Fruit fly (Drosophila melanogaster) whole organism, embryonic: ENCODE measurements around the gene Bgb.

Experiments
- Abd-B ChIP-seq: fragments of 200-800 bp; sonication (Bioruptor generic); optimal IDR thresholded peaks from 2 replicates; lab custom pipeline; 2018; ENCODE audit warnings: missing biosample characterization, mild to moderate bottlenecking, missing genetic modification characterization, moderate library complexity
- CG11093 ChIP-seq: fragments of 200-800 bp; sonication (Bioruptor generic); IDR thresholded peaks from 3 replicates; pipeline ENCODE4 v1.3.6; 2022; ENCODE audit warnings: missing biosample characterization, missing genetic modification characterization
- CG11398 ChIP-seq: fragments of 200-800 bp; sonication (Bioruptor generic); optimal IDR thresholded peaks from 2 replicates; lab custom pipeline; 2016; ENCODE audit warnings: missing biosample characterization, missing genetic modification characterization
- CG14441 ChIP-seq: fragments of 200-800 bp; sonication (Bioruptor generic); IDR thresholded peaks from 2 replicates; pipeline ENCODE4 v1.3.6; 2022; ENCODE audit warnings: missing biosample characterization, missing genetic modification characterization
- CG15514 ChIP-seq: fragments of 200-800 bp; sonication (Bioruptor generic); optimal IDR thresholded peaks from 3 replicates; lab custom pipeline; 2017; ENCODE audit warnings: missing biosample characterization, missing genetic modification characterization, mild to moderate bottlenecking, moderate library complexity, missing genetic modification reagents
- CG15601 ChIP-seq: fragments of 200-800 bp; sonication (Bioruptor generic); optimal IDR thresholded peaks from 3 replicates; lab custom pipeline; 2019; ENCODE audit warnings: missing biosample characterization, mild to moderate bottlenecking, missing genetic modification characterization, moderate library complexity
- CG18599 ChIP-seq: fragments of 200-800 bp; sonication (Bioruptor generic); optimal IDR thresholded peaks from 3 replicates; lab custom pipeline; 2017; ENCODE audit warnings: missing biosample characterization, missing genetic modification characterization, mild to moderate bottlenecking, moderate library complexity, missing genetic modification reagents
- CG9932 ChIP-seq: fragments of 200-800 bp; sonication (Bioruptor generic); IDR thresholded peaks from 2 replicates; pipeline ENCODE4 v1.3.6; 2022; ENCODE audit warnings: missing biosample characterization, missing genetic modification characterization
- CHES-1-like ChIP-seq: fragments of 200-800 bp; sonication (Bioruptor generic); optimal IDR thresholded peaks from 2 replicates; lab custom pipeline; 2016; ENCODE audit warnings: missing biosample characterization, missing genetic modification characterization
- D19A ChIP-seq: fragments of 200-800 bp; optimal IDR thresholded peaks from 3 replicates; lab custom pipeline; 2019; ENCODE audit warnings: missing biosample characterization, mild to moderate bottlenecking, missing genetic modification characterization, moderate library complexity
- D19B ChIP-seq: fragments of 200-800 bp; sonication (Bioruptor generic); optimal IDR thresholded peaks from 2 replicates; lab custom pipeline; 2017; ENCODE audit warnings: missing biosample characterization, mild to moderate bottlenecking, missing genetic modification characterization
- Drgx ChIP-seq: fragments of 200-800 bp; sonication (Bioruptor generic); IDR thresholded peaks from 2 replicates; pipeline ENCODE4 v1.3.6; 2022; ENCODE audit warnings: missing biosample characterization, missing genetic modification characterization
- Gsc ChIP-seq: fragments of 200-800 bp; sonication (Bioruptor generic); IDR thresholded peaks from 2 replicates; pipeline ENCODE4 v1.3.6; 2022; ENCODE audit warnings: missing biosample characterization, missing genetic modification characterization
- H15 ChIP-seq: fragments of 200-800 bp; sonication (Bioruptor generic); IDR thresholded peaks from 3 replicates; pipeline ENCODE4 v1.3.6; 2022; ENCODE audit warnings: missing biosample characterization, missing genetic modification characterization
- Lpt ChIP-seq: fragments of >200 bp; optimal IDR thresholded peaks from 2 replicates; lab custom pipeline; 2018; ENCODE audit warnings: missing biosample characterization, missing genetic modification characterization
- Oli ChIP-seq: fragments of 200-800 bp; sonication (Bioruptor generic); optimal IDR thresholded peaks from 2 replicates; lab custom pipeline; 2018; ENCODE audit warnings: missing biosample characterization, mild to moderate bottlenecking, missing genetic modification characterization, moderate library complexity
- Rfx ChIP-seq: fragments of 200-800 bp; sonication (Bioruptor generic); IDR thresholded peaks from 2 replicates; pipeline ENCODE4 v1.3.6; 2022; ENCODE audit warnings: missing biosample characterization, missing genetic modification characterization
- abd-A ChIP-seq: fragments of 200-800 bp; sonication (Bioruptor generic); optimal IDR thresholded peaks from 3 replicates; lab custom pipeline; 2019; ENCODE audit warnings: missing biosample characterization, mild to moderate bottlenecking, missing genetic modification characterization, moderate library complexity
- bsh ChIP-seq, 2 experiments: fragments of 200-800 bp; sonication (Bioruptor generic); optimal IDR thresholded peaks; 2 replicates each; lab custom pipeline; 2017 to 2018; ENCODE audit warnings: mild to moderate bottlenecking in 2 of 2, missing biosample characterization in 2 of 2, missing genetic modification characterization in 2 of 2, moderate library complexity in 1 of 2
- cg ChIP-seq: fragments of 200-800 bp; sonication (Bioruptor generic); optimal IDR thresholded peaks from 3 replicates; lab custom pipeline; 2019; ENCODE audit warnings: missing biosample characterization, mild to moderate bottlenecking, missing genetic modification characterization, moderate library complexity
- chm ChIP-seq: fragments of 200-800 bp; sonication (Bioruptor generic); IDR thresholded peaks from 2 replicates; pipeline ENCODE4 v1.3.6; 2022; ENCODE audit warnings: missing biosample characterization, missing genetic modification characterization
- corto ChIP-seq: fragments of 200-800 bp; sonication (Bioruptor generic); optimal IDR thresholded peaks from 2 replicates; lab custom pipeline; 2016; ENCODE audit warnings: missing biosample characterization, mild to moderate bottlenecking, missing genetic modification characterization, moderate library complexity
- cwo ChIP-seq: fragments of 200-800 bp; sonication (Bioruptor generic); optimal IDR thresholded peaks from 3 replicates; lab custom pipeline; 2017; ENCODE audit warnings: missing biosample characterization, missing genetic modification characterization, mild to moderate bottlenecking, moderate library complexity, missing genetic modification reagents
- disco-r ChIP-seq: fragments of 200-800 bp; sonication (Bioruptor generic); optimal IDR thresholded peaks from 2 replicates; lab custom pipeline; 2016; ENCODE audit warnings: missing biosample characterization, missing genetic modification characterization
- grn ChIP-seq: fragments of 200-800 bp; sonication (Bioruptor generic); optimal IDR thresholded peaks from 3 replicates; lab custom pipeline; 2017; ENCODE audit warnings: missing biosample characterization, missing genetic modification characterization
- hkb ChIP-seq, 2 experiments: fragments of 200-800 bp in 1 of 2; fragments of >200 bp in 1 of 2; sonication (Bioruptor generic) in 1 of 2; IDR thresholded peaks in 1 of 2; optimal IDR thresholded peaks in 1 of 2; 2 replicates each; pipeline versions ENCODE4 v1.3.6 to Lab custom; 2017 to 2022; ENCODE audit warnings: missing biosample characterization in 1 of 2, missing genetic modification characterization in 1 of 2
- nom ChIP-seq: fragments of 200-800 bp; sonication (Bioruptor generic); optimal IDR thresholded peaks from 2 replicates; lab custom pipeline; 2017; ENCODE audit warnings: missing biosample characterization, missing genetic modification characterization, mild to moderate bottlenecking, moderate library complexity, missing genetic modification reagents
- otp ChIP-seq: fragments of 200-800 bp; sonication (Bioruptor generic); IDR thresholded peaks from 3 replicates; pipeline ENCODE4, ENCODE4 v1.3.6; 2022; ENCODE audit warnings: missing biosample characterization, missing genetic modification characterization
- pan ChIP-seq, 4 experiments: fragments of >200 bp in 3 of 4; fragments of 200-800 bp in 1 of 4; sonication (Bioruptor generic) in 1 of 4; optimal IDR thresholded peaks in 3 of 4; IDR thresholded peaks in 1 of 4; 2 replicates each; pipeline versions ENCODE4 v1.3.6 to Lab custom; 2017 to 2022; ENCODE audit warnings: missing biosample characterization in 2 of 4, missing genetic modification characterization in 2 of 4, mixed read lengths in 1 of 4
- sd ChIP-seq: fragments of 200-800 bp; sonication (Bioruptor generic); optimal IDR thresholded peaks from 3 replicates; lab custom pipeline; 2018; ENCODE audit warnings: missing biosample characterization, mild to moderate bottlenecking, missing genetic modification characterization, moderate library complexity
- sisA ChIP-seq: fragments of 200-800 bp; sonication (Bioruptor generic); IDR thresholded peaks from 2 replicates; pipeline ENCODE4 v1.3.6; 2022; ENCODE audit warnings: missing biosample characterization, missing genetic modification characterization
- slbo ChIP-seq: fragments of 200-800 bp; sonication (Bioruptor generic); IDR thresholded peaks from 2 replicates; pipeline ENCODE4 v1.3.6; 2022; ENCODE audit warnings: missing biosample characterization, missing genetic modification characterization
- sob ChIP-seq: fragments of 200-800 bp; sonication (Bioruptor generic); IDR thresholded peaks from 2 replicates; pipeline ENCODE4 v1.3.6; 2022; ENCODE audit warnings: missing biosample characterization, missing genetic modification characterization
- ssp ChIP-seq: fragments of 200-800 bp; sonication (Bioruptor generic); IDR thresholded peaks from 2 replicates; pipeline ENCODE4 v1.3.6; 2022; ENCODE audit warnings: missing biosample characterization, missing genetic modification characterization
- stc ChIP-seq: fragments of 200-800 bp; sonication (Bioruptor generic); IDR thresholded peaks from 2 replicates; pipeline ENCODE4 v1.3.6; 2022; ENCODE audit warnings: missing biosample characterization, missing genetic modification characterization
- ttk ChIP-seq: fragments of 200-800 bp; sonication (Bioruptor generic); IDR thresholded peaks from 2 replicates; pipeline ENCODE4 v2.1.2; 2022; ENCODE audit warnings: missing biosample characterization, missing genetic modification characterization
- wdn ChIP-seq: fragments of 200-800 bp; sonication (Bioruptor generic); IDR thresholded peaks from 2 replicates; pipeline ENCODE4 v1.3.6; 2022; ENCODE audit warnings: missing biosample characterization, missing genetic modification characterization

Gene Bgb

dm6 chr3L:1676222-1676621 is 36.7 kb downstream of the Bgb start (continued):
- TF ChIP-seq D19B (no peak), grn (GFP tag; lab: Kevin White, UChicago) (peak; percentile 46), CG15514 (GFP tag; lab: Kevin White, UChicago) (no peak), abd-A (tag; lab: Kevin White, UChicago) (peak; percentile 79), sd (tag; lab: Kevin White, UChicago) (peak; percentile 50), CG11093 (no peak), CG14441 (GFP tag; lab: Robert Waterston, UW) (no peak), Abd-B (no peak), chm (GFP tag; lab: Robert Waterston, UW) (no peak), CG11398 (no peak)

- peak; percentile 32 for TF ChIP-seq cwo (GFP tag; lab: Kevin White, UChicago)
- TF ChIP-seq cg (GFP tag; lab: Kevin White, UChicago), result no peak
- no peak for TF ChIP-seq Oli
- no peak for TF ChIP-seq CG15601 (tag; lab: Kevin White, UChicago)
- TF ChIP-seq bsh (GFP tag; optimal IDR thresholded peaks at IDR 0.05; lab: Kevin White, UChicago), result peak in 1 of 2 experiments; percentile 14
Measured at dm6 chr3L:1679394-1679793, 39.9 kb downstream of the Bgb start.

dm6 chr3L:1683091-1683490 is 43.6 kb downstream of the Bgb start:
- TF ChIP-seq nom (GFP tag; lab: Kevin White, UChicago) (peak; percentile 41), sob (GFP tag; lab: Robert Waterston, UW) (peak; percentile 24; the same call in 1 of the 2 replicates), sisA (GFP tag; lab: Robert Waterston, UW) (peak; percentile 46), pan (optimal IDR thresholded peaks at IDR 0.05; lab: Kevin White, UChicago) (no peak), pan (GFP tag; optimal IDR thresholded peaks at IDR 0.05 in 1 of 2, IDR thresholded peaks at IDR 0.05 in 1 of 2) (peak in 1 of 2 experiments; percentile 27), Rfx (GFP tag; lab: Robert Waterston, UW) (peak; percentile 16; the same call in 1 of the 2 replicates), wdn (GFP tag; lab: Robert Waterston, UW) (no peak), H15 (0 out of 3 replicates have a peak, but pooled peaks have one; percentile 26), Drgx (peak; percentile 52), corto (GFP tag; lab: Kevin White, UChicago) (peak; percentile 18), otp (no peak), CG18599 (peak; percentile 11), slbo (GFP tag; lab: Robert Waterston, UW) (peak; percentile 36; the same call in 1 of the 2 replicates), ttk (GFP tag; lab: Robert Waterston, UW) (peak; percentile 21; the same call in 1 of the 2 replicates), Lpt (GFP tag; lab: Kevin White, UChicago) (no peak), hkb (optimal IDR thresholded peaks at IDR 0.05; lab: Kevin White, UChicago) (no peak), hkb (GFP tag; IDR thresholded peaks at IDR 0.05; lab: Robert Waterston, UW) (0 out of 2 replicates have a peak, but pooled peaks have one; percentile 22), stc (GFP tag; lab: Robert Waterston, UW) (no peak), CG9932 (GFP tag; lab: Robert Waterston, UW) (0 out of 2 replicates have a peak, but pooled peaks have one; percentile 27), Gsc (GFP tag; lab: Robert Waterston, UW) (peak; percentile 9; the same call in 1 of the 2 replicates), disco-r (GFP tag; lab: Kevin White, UChicago) (no peak), ssp (GFP tag; lab: Robert Waterston, UW) (peak; percentile 17; the same call in 1 of the 2 replicates)

DNA sequence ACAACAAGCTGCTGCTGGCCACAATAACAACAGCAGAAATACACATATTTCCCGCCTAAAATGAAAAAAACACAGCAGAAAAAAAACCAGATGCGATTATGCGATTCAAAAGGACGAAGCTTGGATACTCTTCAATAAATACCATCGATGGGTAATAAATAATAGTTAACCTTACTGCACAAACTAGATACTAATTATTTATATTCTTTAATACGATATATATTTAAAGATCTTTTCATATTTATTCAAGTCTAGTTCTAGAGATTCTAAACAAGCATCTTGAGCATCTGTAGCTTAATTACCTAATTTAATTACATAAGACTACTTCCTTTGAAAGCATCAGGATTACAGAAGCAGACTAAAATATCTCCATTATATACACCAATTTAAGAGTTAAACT is 48.6 kb downstream of the Bgb start:
- TF ChIP-seq D19A (peak; percentile 66), CHES-1-like (no peak)
